Worm (Caenorhabditis elegans) whole organism, late embryonic: ENCODE data around the gene F17C11.13.

Experiments used
- C38D4.7 ChIP-seq: fragments of 200-800 bp; sonication (Bioruptor generic); optimal IDR thresholded peaks from 2 replicates; lab custom pipeline; 2018; ENCODE audit warnings: mild to moderate bottlenecking, missing genetic modification characterization, moderate library complexity, missing compliant biosample characterization
- F13H6.1 ChIP-seq: sonication (generic microtip); optimal IDR thresholded peaks from 2 replicates; lab custom pipeline; 2016; ENCODE audit warnings: missing genetic modification characterization, missing compliant biosample characterization
- K02D7.2 ChIP-seq: sonication (generic microtip); optimal IDR thresholded peaks from 2 replicates; lab custom pipeline; 2017; ENCODE audit warnings: mild to moderate bottlenecking, missing genetic modification characterization, missing compliant biosample characterization
- T23F11.4 ChIP-seq: fragments of 200-800 bp; sonication (Bioruptor generic); optimal IDR thresholded peaks from 2 replicates; lab custom pipeline; 2018; ENCODE audit warnings: mild to moderate bottlenecking, missing genetic modification characterization, missing compliant biosample characterization
- ahr-1 ChIP-seq: sonication (generic microtip); optimal IDR thresholded peaks from 2 replicates; lab custom pipeline; 2016; ENCODE audit warnings: missing genetic modification characterization, missing compliant biosample characterization
- ama-1 ChIP-seq: fragments of 150-350 bp; optimal IDR thresholded peaks from 2 replicates; lab custom pipeline; 2014
- ceh-14 ChIP-seq: sonication (generic microtip); optimal IDR thresholded peaks from 2 replicates; lab custom pipeline; 2016; ENCODE audit warnings: missing genotype, missing genetic modification characterization, missing compliant biosample characterization
- ceh-19 ChIP-seq: fragments of 200-800 bp; sonication (Bioruptor generic); optimal IDR thresholded peaks from 2 replicates; lab custom pipeline; 2018; ENCODE audit warnings: mild to moderate bottlenecking, missing genetic modification characterization, missing compliant biosample characterization
- ceh-2 ChIP-seq: sonication (generic microtip); optimal IDR thresholded peaks from 2 replicates; lab custom pipeline; 2016; ENCODE audit warnings: missing genotype, missing genetic modification characterization, missing compliant biosample characterization
- ceh-24 ChIP-seq: sonication (generic microtip); optimal IDR thresholded peaks from 2 replicates; lab custom pipeline; 2016; ENCODE audit warnings: mild to moderate bottlenecking, missing genetic modification characterization, missing compliant biosample characterization
- ceh-9 ChIP-seq: sonication (generic microtip); optimal IDR thresholded peaks from 2 replicates; lab custom pipeline; 2016; ENCODE audit warnings: mild to moderate bottlenecking, missing genetic modification characterization, inconsistent platforms, missing compliant biosample characterization
- dmd-4 ChIP-seq: sonication (generic microtip); optimal IDR thresholded peaks from 2 replicates; lab custom pipeline; 2016; ENCODE audit warnings: borderline replicate concordance, missing genetic modification characterization, missing compliant biosample characterization
- dve-1 ChIP-seq: sonication (generic microtip); optimal IDR thresholded peaks from 2 replicates; lab custom pipeline; 2017; ENCODE audit warnings: antibody characterized with exemption, mild to moderate bottlenecking, missing genetic modification characterization, missing compliant biosample characterization
- elt-2 ChIP-seq: sonication (generic microtip); optimal IDR thresholded peaks from 2 replicates; lab custom pipeline; 2016; ENCODE audit warnings: missing genetic modification reagents, missing genetic modification characterization, missing compliant biosample characterization
- elt-4 ChIP-seq: sonication (generic microtip); optimal IDR thresholded peaks from 2 replicates; lab custom pipeline; 2016; ENCODE audit warnings: missing genetic modification characterization, missing compliant biosample characterization
- fkh-6 ChIP-seq: sonication (generic microtip); optimal IDR thresholded peaks from 2 replicates; lab custom pipeline; 2016; ENCODE audit warnings: missing genetic modification characterization, missing compliant biosample characterization
- hlh-13 ChIP-seq: fragments of 200-800 bp; sonication (Bioruptor generic); optimal IDR thresholded peaks from 2 replicates; lab custom pipeline; 2018; ENCODE audit warnings: mild to moderate bottlenecking, missing genetic modification characterization, missing compliant biosample characterization
- hlh-6 ChIP-seq: sonication (generic microtip); optimal IDR thresholded peaks from 2 replicates; lab custom pipeline; 2016; ENCODE audit warnings: missing genotype, missing genetic modification characterization, missing compliant biosample characterization
- hlh-8 ChIP-seq: sonication (generic microtip); optimal IDR thresholded peaks from 2 replicates; lab custom pipeline; 2016; ENCODE audit warnings: missing genotype, missing genetic modification characterization, missing compliant biosample characterization
- lim-6 ChIP-seq: sonication (generic microtip); optimal IDR thresholded peaks from 2 replicates; lab custom pipeline; 2016; ENCODE audit warnings: missing genetic modification characterization, missing compliant biosample characterization
- lin-11 ChIP-seq: fragments of 200-800 bp; sonication (Bioruptor generic); optimal IDR thresholded peaks from 2 replicates; lab custom pipeline; 2018; ENCODE audit warnings: mild to moderate bottlenecking, missing genetic modification characterization, missing compliant biosample characterization
- madf-2 ChIP-seq: sonication (generic microtip); optimal IDR thresholded peaks from 2 replicates; lab custom pipeline; 2017; ENCODE audit warnings: missing genetic modification characterization, missing compliant biosample characterization
- nfya-1 ChIP-seq: sonication (generic microtip); optimal IDR thresholded peaks from 2 replicates; lab custom pipeline; 2017; ENCODE audit warnings: missing genetic modification characterization, mild to moderate bottlenecking, missing compliant biosample characterization, antibody characterized with exemption, moderate library complexity
- nhr-11 ChIP-seq: fragments of 150-350 bp; optimal IDR thresholded peaks from 2 replicates; lab custom pipeline; 2014; ENCODE audit warnings: missing biosample characterization, missing genetic modification characterization
- npax-4 ChIP-seq: sonication (generic microtip); optimal IDR thresholded peaks from 2 replicates; lab custom pipeline; 2016; ENCODE audit warnings: missing genetic modification characterization, missing compliant biosample characterization
- odd-2 ChIP-seq: sonication (generic microtip); optimal IDR thresholded peaks from 2 replicates; lab custom pipeline; 2017; ENCODE audit warnings: antibody characterized with exemption, mild to moderate bottlenecking, missing genetic modification characterization, missing compliant biosample characterization
- pag-3 ChIP-seq: sonication (generic microtip); optimal IDR thresholded peaks from 2 replicates; lab custom pipeline; 2016; ENCODE audit warnings: missing compliant biosample characterization, missing genetic modification characterization, borderline replicate concordance
- pax-1 ChIP-seq: fragments of 150-350 bp; optimal IDR thresholded peaks from 2 replicates; lab custom pipeline; 2014; ENCODE audit warnings: missing biosample characterization, missing genetic modification characterization
- pqm-1 ChIP-seq: sonication (generic microtip); optimal IDR thresholded peaks from 2 replicates; lab custom pipeline; 2016; ENCODE audit warnings: missing genetic modification characterization, missing compliant biosample characterization
- ref-2 ChIP-seq: sonication (generic microtip); optimal IDR thresholded peaks from 2 replicates; lab custom pipeline; 2016; ENCODE audit warnings: missing genetic modification characterization, missing compliant biosample characterization
- sdc-2 ChIP-seq: sonication (generic microtip); optimal IDR thresholded peaks from 2 replicates; lab custom pipeline; 2016; ENCODE audit warnings: missing genotype, missing genetic modification characterization, missing compliant biosample characterization
- sox-2 ChIP-seq: fragments of 200-800 bp; sonication (Bioruptor generic); IDR thresholded peaks from 2 replicates; pipeline ENCODE4 v1.3.6; 2022; ENCODE audit warnings: missing genetic modification reagents, missing genetic modification characterization, missing compliant biosample characterization
- tbx-2 ChIP-seq: sonication (generic microtip); optimal IDR thresholded peaks from 2 replicates; lab custom pipeline; 2016; ENCODE audit warnings: missing genetic modification characterization, missing compliant biosample characterization
- tbx-7 ChIP-seq: sonication (generic microtip); optimal IDR thresholded peaks from 2 replicates; lab custom pipeline; 2016; ENCODE audit warnings: missing genotype, missing genetic modification characterization, missing compliant biosample characterization
- unc-3 ChIP-seq, 2 experiments: fragments of 200-800 bp in 1 of 2; sonication (Bioruptor generic) in 1 of 2; sonication (generic microtip) in 1 of 2; conservative IDR thresholded peaks in 1 of 2; optimal IDR thresholded peaks in 1 of 2; 2 replicates each; pipeline versions ENCODE4 v1.3.6 to Lab custom; 2016 to 2022; ENCODE audit warnings: missing compliant biosample characterization in 2 of 2, missing genetic modification characterization in 2 of 2, missing genetic modification reagents in 1 of 2
- unc-42 ChIP-seq: sonication (generic microtip); optimal IDR thresholded peaks from 2 replicates; lab custom pipeline; 2016; ENCODE audit warnings: missing genotype, missing genetic modification characterization, missing compliant biosample characterization
- unc-55 ChIP-seq: sonication (generic microtip); optimal IDR thresholded peaks from 2 replicates; lab custom pipeline; 2017; ENCODE audit warnings: missing biosample characterization, missing genetic modification reagents, missing genetic modification characterization
- unc-86 ChIP-seq: sonication (generic microtip); optimal IDR thresholded peaks from 2 replicates; lab custom pipeline; 2016; ENCODE audit warnings: missing genetic modification characterization, missing compliant biosample characterization
- zip-5 ChIP-seq: sonication (generic microtip); optimal IDR thresholded peaks from 2 replicates; lab custom pipeline; 2016; ENCODE audit warnings: missing genetic modification characterization, missing compliant biosample characterization
- ztf-16 ChIP-seq: sonication (generic microtip); optimal IDR thresholded peaks from 2 replicates; lab custom pipeline; 2017; ENCODE audit warnings: missing genetic modification characterization, missing compliant biosample characterization

F17C11.13 gene

DNA sequence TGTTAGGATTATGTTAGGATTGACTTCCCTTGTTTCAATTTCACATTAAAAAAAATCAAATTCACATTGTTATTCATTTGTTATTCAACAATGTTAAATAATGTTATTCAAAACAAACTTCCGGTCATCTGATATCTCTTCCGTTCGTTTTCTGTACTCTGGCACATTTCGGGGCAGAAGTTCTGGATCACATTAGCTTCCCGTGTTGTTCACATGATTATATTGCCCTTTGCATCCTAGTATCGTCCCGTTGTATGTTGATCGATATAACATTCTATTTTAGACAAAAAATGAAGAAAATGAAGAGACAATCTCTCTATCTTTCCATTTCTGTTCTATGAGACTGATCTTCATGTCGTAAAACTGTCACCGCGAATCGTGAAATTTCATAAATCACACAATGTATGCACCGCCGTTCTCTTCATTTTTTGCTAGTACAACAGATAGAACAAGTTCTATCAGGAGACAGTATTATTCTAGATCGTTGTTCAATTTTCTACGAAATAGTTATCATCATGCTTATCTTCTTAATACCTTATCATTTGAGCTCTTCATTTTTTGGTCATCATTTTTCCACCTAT is 15.6 kb upstream of the F17C11.13 start:
- no peak for TF ChIP-seq odd-2
- no peak for TF ChIP-seq unc-86 (tag; lab: Kevin White, UChicago)
- TF ChIP-seq dve-1 (tag; lab: Kevin White, UChicago), result no peak
- TF ChIP-seq hlh-8 (tag; lab: Kevin White, UChicago), result no peak
- no peak for TF ChIP-seq npax-4 (tag; lab: Kevin White, UChicago)
- TF ChIP-seq lim-6 (tag; lab: Kevin White, UChicago), result no peak
- TF ChIP-seq ceh-2 (tag; lab: Kevin White, UChicago), result no peak
- TF ChIP-seq ztf-16, result no peak
- no peak for TF ChIP-seq unc-55 (GFP tag; lab: Kevin White, UChicago)
- TF ChIP-seq C38D4.7, result no peak
- TF ChIP-seq elt-4 (tag; lab: Kevin White, UChicago), result no peak
- TF ChIP-seq ref-2 (tag; lab: Kevin White, UChicago), result no peak
- TF ChIP-seq ama-1 (lab: Kevin White, UChicago), result no peak
- TF ChIP-seq T23F11.4, result no peak
- no peak for TF ChIP-seq F13H6.1

DNA sequence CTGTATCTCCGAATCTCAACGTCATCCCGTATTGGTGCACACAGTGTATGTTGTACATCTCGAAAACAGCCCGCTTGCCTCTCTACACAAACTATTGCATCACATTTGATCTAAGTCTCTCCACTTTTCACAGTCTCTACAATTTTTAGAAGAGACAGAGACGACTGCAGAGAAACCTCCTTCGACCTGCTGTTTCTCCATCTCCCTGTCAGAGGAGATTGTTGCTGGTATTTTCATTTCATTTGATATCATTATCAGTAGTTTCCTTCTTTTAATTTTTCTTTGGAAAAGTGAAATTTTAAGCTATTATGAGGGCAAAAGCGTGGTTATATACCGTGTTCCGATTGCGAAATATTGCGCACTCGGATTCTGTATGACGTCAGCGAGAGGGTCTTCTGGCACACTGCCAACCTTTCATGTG is 15.1 kb upstream of the F17C11.13 start:
- no peak for TF ChIP-seq ceh-14
- no peak for TF ChIP-seq pax-1 (tag; lab: Kevin White, UChicago)
- TF ChIP-seq npax-4 (tag; lab: Kevin White, UChicago), result no peak
- no peak for TF ChIP-seq sdc-2 (tag; lab: Kevin White, UChicago)
- no peak for TF ChIP-seq ama-1 (lab: Kevin White, UChicago)
- no peak for TF ChIP-seq madf-2 (tag; lab: Kevin White, UChicago)
- peak; percentile 37 for TF ChIP-seq ref-2 (tag; lab: Kevin White, UChicago)
- TF ChIP-seq elt-4 (tag; lab: Kevin White, UChicago), result no peak
- TF ChIP-seq unc-55 (GFP tag; lab: Kevin White, UChicago), result peak; percentile 29
- TF ChIP-seq tbx-7 (tag; lab: Kevin White, UChicago), result no peak
- TF ChIP-seq elt-2 (tag; lab: Kevin White, UChicago), result peak; percentile 71
- no peak for TF ChIP-seq ahr-1
- TF ChIP-seq hlh-13 (GFP tag; lab: Kevin White, UChicago), result no peak
- TF ChIP-seq zip-5 (tag; lab: Kevin White, UChicago), result no peak
- no peak for TF ChIP-seq lim-6 (tag; lab: Kevin White, UChicago)
- TF ChIP-seq pag-3 (tag; lab: Kevin White, UChicago), result no peak
- TF ChIP-seq hlh-6, result no peak
- no peak for TF ChIP-seq tbx-2 (tag; lab: Kevin White, UChicago)
- TF ChIP-seq odd-2, result no peak
- TF ChIP-seq nfya-1 (tag; lab: Kevin White, UChicago), result peak; percentile 68
- no peak for TF ChIP-seq ceh-24 (tag; lab: Kevin White, UChicago)
- peak; percentile 24 for TF ChIP-seq unc-42 (tag; lab: Kevin White, UChicago)
- TF ChIP-seq pqm-1 (tag; lab: Kevin White, UChicago), result peak; percentile 49
- no peak for TF ChIP-seq fkh-6 (tag; lab: Kevin White, UChicago)

DNA sequence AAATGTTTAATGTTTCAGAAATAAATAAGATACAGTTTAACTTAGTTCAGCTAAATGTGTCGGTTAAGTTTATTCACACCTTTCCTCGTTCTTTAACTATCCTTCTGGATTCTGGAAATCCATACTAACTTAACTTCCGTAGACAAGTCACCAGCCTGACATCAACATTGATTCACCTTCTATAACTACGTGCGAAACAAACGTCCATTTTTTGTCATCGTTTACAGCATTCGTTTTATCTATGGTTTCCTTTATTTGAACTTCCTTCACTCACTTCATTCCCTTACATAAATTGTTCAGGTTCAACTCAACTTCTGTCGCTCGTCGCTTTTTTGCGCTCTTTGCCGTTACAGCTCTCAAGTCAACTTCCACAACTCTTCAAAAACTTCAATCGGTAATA is 14.6 kb upstream of the F17C11.13 start, which contains the start of gene F17C11.26:
Gene F17C11.26 (plus strand): TSS at position 301 of the 400 bp plus-strand sequence.
- TF ChIP-seq sdc-2 (tag; lab: Kevin White, UChicago) (no peak), K02D7.2 (tag; lab: Kevin White, UChicago) (no peak), lin-11 (no peak), ceh-19 (no peak), nhr-11 (no peak), ahr-1 (no peak), ceh-9 (tag; lab: Kevin White, UChicago) (no peak), sox-2 (GFP tag; lab: Robert Waterston, UW) (no peak), unc-3 (GFP tag; conservative IDR thresholded peaks at IDR 0.05; lab: Robert Waterston, UW) (no peak), unc-3 (tag; optimal IDR thresholded peaks at IDR 0.05; lab: Kevin White, UChicago) (no peak), unc-86 (tag; lab: Kevin White, UChicago) (no peak), odd-2 (no peak), dmd-4 (tag; lab: Kevin White, UChicago) (no peak)
